Worm (Caenorhabditis elegans): ENCODE data around the gene dhp-2.

dhp-2 gene

DNA sequence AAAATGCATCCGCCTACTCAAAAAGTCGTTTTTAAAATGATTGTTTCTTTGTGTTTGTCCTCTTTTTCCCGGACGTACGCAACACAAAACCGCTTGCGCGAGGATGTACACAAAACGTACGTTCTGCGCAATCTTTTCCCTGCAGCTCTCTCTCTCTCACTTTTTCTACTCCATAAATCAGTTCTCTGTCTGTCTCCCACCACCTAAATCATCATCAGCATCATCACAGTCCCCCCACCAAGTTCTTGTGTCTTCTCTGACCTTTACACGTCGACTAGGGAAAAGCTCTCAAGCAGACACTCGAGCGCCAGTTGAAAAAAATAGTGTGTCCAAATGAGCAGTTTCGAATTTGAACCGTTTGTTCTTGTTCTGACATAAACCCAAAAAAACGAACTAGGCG lies 33.6 kb upstream of the dhp-2 start (continued):
- TF ChIP-seq lsy-27 (tag; optimal IDR thresholded peaks at IDR 0.05; ENCODE audit: borderline replicate concordance, insufficient read depth) = no peak
- no peak for TF ChIP-seq let-607 (tag; optimal IDR thresholded peaks at IDR 0.05)
- TF ChIP-seq B0336.3 (GFP tag; IDR thresholded peaks at IDR 0.05) = no peak
- TF ChIP-seq T26A5.8 (tag; optimal IDR thresholded peaks at IDR 0.05) = no peak
- TF ChIP-seq ztf-18 (tag; optimal IDR thresholded peaks at IDR 0.05) = no peak
- TF ChIP-seq Y56A3A.18 (GFP tag; IDR thresholded peaks at IDR 0.05) = no peak

DNA sequence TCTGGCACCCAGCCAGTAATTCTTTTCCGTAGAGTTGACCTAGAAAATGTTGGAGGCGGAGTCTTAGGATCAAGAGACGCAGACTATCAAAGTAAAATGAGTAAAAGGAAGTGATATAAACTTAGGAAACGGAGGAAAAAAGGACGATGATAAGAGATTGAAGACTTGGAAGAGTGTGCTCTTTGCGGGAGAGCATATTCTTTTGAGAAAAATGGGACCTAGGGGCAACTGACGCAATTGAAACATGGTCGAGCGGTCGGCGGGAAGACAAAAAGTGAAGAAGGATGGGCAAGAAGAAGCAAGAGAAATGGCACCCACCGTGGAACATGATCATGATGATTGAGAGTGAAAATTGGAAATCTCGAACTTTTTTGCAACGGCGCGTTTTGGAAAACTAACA lies 29.9 kb upstream of the dhp-2 start:
- TF ChIP-seq nhr-90 (tag; optimal IDR thresholded peaks at IDR 0.05) = no peak
- TF ChIP-seq somi-1 (GFP tag; optimal IDR thresholded peaks at IDR 0.05) = no peak
- no peak for TF ChIP-seq attf-5 (GFP tag; optimal IDR thresholded peaks at IDR 0.05)
- no peak for TF ChIP-seq ztf-26 (tag; optimal IDR thresholded peaks at IDR 0.05)
- TF ChIP-seq hrde-1 (tag; optimal IDR thresholded peaks at IDR 0.05; ENCODE audit: borderline replicate concordance) = no peak
- no peak for TF ChIP-seq B0336.3 (GFP tag; IDR thresholded peaks at IDR 0.05)
- no peak for TF ChIP-seq F57A8.1 (GFP tag; optimal IDR thresholded peaks at IDR 0.05)
- TF ChIP-seq fkh-3 (tag; optimal IDR thresholded peaks at IDR 0.05) = no peak
- TF ChIP-seq nhr-179 (tag; optimal IDR thresholded peaks at IDR 0.05) = no peak
- no peak for TF ChIP-seq B0035.1 (tag; optimal IDR thresholded peaks at IDR 0.05)
- no peak for TF ChIP-seq egl-44 (GFP tag; IDR thresholded peaks at IDR 0.05)
- no peak for TF ChIP-seq K12H6.12 (tag; optimal IDR thresholded peaks at IDR 0.05)

DNA sequence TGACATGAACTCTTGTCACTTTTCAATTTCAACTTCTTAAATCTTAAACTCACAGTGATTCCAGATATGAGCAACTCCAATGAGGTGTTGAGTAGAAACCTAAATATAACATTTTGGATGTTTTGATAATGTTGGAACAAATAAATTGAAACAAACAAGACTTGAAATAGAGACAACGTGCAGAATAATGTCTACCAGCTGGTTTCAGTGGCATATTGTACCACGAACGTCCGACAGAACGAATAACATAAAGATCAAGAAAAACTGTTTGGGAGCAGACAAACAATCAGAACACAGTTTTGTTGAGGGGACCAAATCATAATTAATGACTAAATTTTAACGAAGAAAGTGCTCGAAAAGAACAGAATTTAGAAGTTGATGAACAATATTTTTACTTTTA lies 24.6 kb upstream of the dhp-2 start, which contains the start of gene gon-1:
Gene gon-1 (minus strand): TSS at position 101 of the 400 bp plus-strand sequence.
- no peak for TF ChIP-seq dpl-1 (GFP tag; optimal IDR thresholded peaks at IDR 0.05)
- TF ChIP-seq lir-1 (GFP tag; conservative IDR thresholded peaks at IDR 0.05) = no peak
- TF ChIP-seq F55B11.4 (tag; optimal IDR thresholded peaks at IDR 0.05; ENCODE audit: borderline replicate concordance, insufficient read depth) = no peak
- TF ChIP-seq lin-54 (GFP tag; optimal IDR thresholded peaks at IDR 0.05) = no peak
- no peak for TF ChIP-seq nhr-27 (tag; optimal IDR thresholded peaks at IDR 0.05)
- no peak for TF ChIP-seq egl-44 (GFP tag; IDR thresholded peaks at IDR 0.05)
- TF ChIP-seq B0019.2 (GFP tag; conservative IDR thresholded peaks at IDR 0.05) = no peak
- no peak for TF ChIP-seq ceh-79 (tag; optimal IDR thresholded peaks at IDR 0.05)
- no peak for TF ChIP-seq bed-1 (GFP tag; IDR thresholded peaks at IDR 0.05)
- no peak for TF ChIP-seq F10E7.11 (tag; optimal IDR thresholded peaks at IDR 0.05)
- TF ChIP-seq sea-2 (GFP tag; IDR thresholded peaks at IDR 0.05) = no peak
- no peak for TF ChIP-seq ztf-28 (GFP tag; IDR thresholded peaks at IDR 0.05)
- no peak for TF ChIP-seq ceh-40 (GFP tag; IDR thresholded peaks at IDR 0.05)
- no peak for TF ChIP-seq mcd-1 (GFP tag; IDR thresholded peaks at IDR 0.05)
- no peak for TF ChIP-seq attf-3 (GFP tag; conservative IDR thresholded peaks at IDR 0.05)
- no peak for TF ChIP-seq zim-3 (tag; optimal IDR thresholded peaks at IDR 0.05)
- TF ChIP-seq egrh-3 (GFP tag; IDR thresholded peaks at IDR 0.05) = no peak
- TF ChIP-seq hlh-26 (GFP tag; conservative IDR thresholded peaks at IDR 0.05) = no peak
- TF ChIP-seq snpc-4 (GFP tag; optimal IDR thresholded peaks at IDR 0.05) = no peak
- TF ChIP-seq snpc-4 (tag; optimal IDR thresholded peaks at IDR 0.05) = no peak

DNA sequence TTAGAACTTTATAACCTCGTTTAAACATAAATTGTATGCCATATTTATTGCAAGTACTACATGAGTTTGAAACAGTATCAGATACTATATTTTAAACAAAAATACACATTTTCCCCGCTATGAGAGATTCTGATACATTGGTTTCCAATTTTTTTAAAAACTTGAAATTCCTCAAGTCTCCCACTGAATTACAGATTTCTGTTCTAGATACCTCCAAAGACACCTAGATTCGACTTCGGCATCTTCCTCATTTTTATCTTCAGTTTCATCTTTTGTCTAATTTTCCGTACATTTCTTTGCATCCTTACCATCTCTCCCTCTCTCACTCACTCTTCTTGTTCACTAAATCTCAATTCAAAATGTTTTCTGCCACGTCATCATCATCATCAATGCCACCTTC lies 14.0 kb upstream of the dhp-2 start, which contains the start of gene T13H10.2:
Gene T13H10.2 (plus strand): TSS at position 301 of the 400 bp plus-strand sequence.
- no peak for TF ChIP-seq snpc-4 (GFP tag; optimal IDR thresholded peaks at IDR 0.05)
- no peak for TF ChIP-seq snpc-4 (tag; optimal IDR thresholded peaks at IDR 0.05)
- no peak for TF ChIP-seq F39B2.1 (GFP tag; IDR thresholded peaks at IDR 0.05)
- TF ChIP-seq attf-3 (GFP tag; conservative IDR thresholded peaks at IDR 0.05) = no peak
- no peak for TF ChIP-seq sptf-2 (GFP tag; optimal IDR thresholded peaks at IDR 0.05)
- no peak for TF ChIP-seq madf-3 (GFP tag; IDR thresholded peaks at IDR 0.05)
- TF ChIP-seq hlh-26 (GFP tag; conservative IDR thresholded peaks at IDR 0.05) = no peak
- TF ChIP-seq ceh-40 (GFP tag; IDR thresholded peaks at IDR 0.05) = no peak
- TF ChIP-seq tbp1 (GFP tag; optimal IDR thresholded peaks at IDR 0.05) = no peak
- TF ChIP-seq gei-17 (GFP tag; optimal IDR thresholded peaks at IDR 0.05) = no peak
- no peak for TF ChIP-seq repo-1 (tag; optimal IDR thresholded peaks at IDR 0.05)
- TF ChIP-seq chd-7 (tag; optimal IDR thresholded peaks at IDR 0.05) = no peak
